Worm (Caenorhabditis elegans) whole organism, early embryonic: ENCODE results near the gene unc-32.

Source experiments
- aly-1 ChIP-seq: sonication (generic microtip); optimal IDR thresholded peaks from 2 replicates; lab custom pipeline; 2016; ENCODE audit warnings: missing genetic modification characterization, missing compliant biosample characterization
- ama-1 ChIP-seq: fragments of 150-350 bp; optimal IDR thresholded peaks from 2 replicates; lab custom pipeline; 2014
- hnd-1 ChIP-seq: sonication (generic microtip); optimal IDR thresholded peaks from 2 replicates; lab custom pipeline; 2016; ENCODE audit warnings: missing genetic modification characterization, missing compliant biosample characterization
- pes-1 ChIP-seq: fragments of 200-800 bp; sonication (Bioruptor generic); IDR thresholded peaks from 2 replicates; pipeline ENCODE4 v1.3.6; 2022; ENCODE audit warnings: missing genetic modification reagents, missing genetic modification characterization, missing compliant biosample characterization
- scrt-1 ChIP-seq: fragments of 200-800 bp; sonication (Bioruptor generic); IDR thresholded peaks from 2 replicates; pipeline ENCODE4 v1.3.6; 2022; ENCODE audit warnings: missing genetic modification characterization, missing compliant biosample characterization
- tra-4 ChIP-seq: sonication (generic microtip); optimal IDR thresholded peaks from 2 replicates; lab custom pipeline; 2017; ENCODE audit warnings: missing genetic modification characterization, missing compliant biosample characterization

- TF ChIP-seq hnd-1 (tag; lab: Kevin White, UChicago) = no peak
- TF ChIP-seq pes-1 = no peak
- TF ChIP-seq scrt-1 (GFP tag; lab: Robert Waterston, UW) = no peak
- TF ChIP-seq tra-4 = no peak
- TF ChIP-seq ama-1 (lab: Kevin White, UChicago) = no peak
- TF ChIP-seq aly-1 (tag; lab: Kevin White, UChicago) = no peak
Observed at ce11 chrIII:8910139-8910538, 4.7 kb downstream of the unc-32 start.
